Worm (Caenorhabditis elegans): ENCODE data around the gene fbxa-160.

DNA sequence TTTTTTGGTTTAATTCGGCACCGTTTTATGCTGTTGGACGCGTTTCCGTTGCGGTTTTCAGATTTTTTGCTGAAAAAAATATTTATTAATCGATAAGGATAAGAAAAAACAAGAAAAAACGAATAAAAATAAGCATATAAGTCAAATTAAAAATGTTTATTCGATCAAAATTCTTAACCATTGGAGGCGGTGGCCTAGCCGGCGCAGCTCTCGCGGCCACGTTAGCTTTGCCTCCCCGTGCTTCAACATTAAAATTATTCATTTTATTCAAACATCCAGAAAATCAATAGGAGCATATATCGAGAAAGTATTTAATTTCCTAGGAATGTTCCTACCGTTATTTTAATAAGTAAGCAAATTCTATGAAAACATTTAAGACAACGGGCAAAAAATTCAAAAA lies 38.4 kb upstream of the fbxa-160 start, which contains the start of gene ZC204.14:
- TF ChIP-seq nhr-12 (tag; optimal IDR thresholded peaks at IDR 0.05), result no peak
- no peak for TF ChIP-seq elt-3 (tag; optimal IDR thresholded peaks at IDR 0.05)
- TF ChIP-seq M03D4.4 (tag; optimal IDR thresholded peaks at IDR 0.05), result no peak
- TF ChIP-seq mep-1 (tag; optimal IDR thresholded peaks at IDR 0.05), result no peak
- TF ChIP-seq nhr-28 (tag; optimal IDR thresholded peaks at IDR 0.05), result no peak
- TF ChIP-seq tbx-8 (GFP tag; optimal IDR thresholded peaks at IDR 0.05), result no peak
- TF ChIP-seq ztf-11 (tag; optimal IDR thresholded peaks at IDR 0.05), result no peak
- no peak for TF ChIP-seq snpc-4 (tag; optimal IDR thresholded peaks at IDR 0.05)

Measured in whole organism, mixed stage, embryonic.